Worm (Caenorhabditis elegans) whole organism, L4/young adult: ENCODE data around the gene M04B2.4.

ENCODE experiments used
- W03F9.2 ChIP-seq: fragments of 150-350 bp; optimal IDR thresholded peaks from 2 replicates; lab custom pipeline; 2014; ENCODE audit warnings: missing biosample characterization, missing genetic modification characterization
- dao-5 ChIP-seq: sonication (generic microtip); optimal IDR thresholded peaks from 2 replicates; lab custom pipeline; 2016; ENCODE audit warnings: missing genotype, missing genetic modification characterization, moderate library complexity, missing compliant biosample characterization
- him-1 ChIP-seq: sonication (generic microtip); optimal IDR thresholded peaks from 2 replicates; lab custom pipeline; 2016; ENCODE audit warnings: missing genotype, missing genetic modification reagents, missing genetic modification characterization, missing compliant biosample characterization

M04B2.4 gene

ce11 chrIV:11524241-11524692 lies 3.4 kb upstream of the M04B2.4 start, which contains the start of gene mep-1:
Gene mep-1, plus strand, starts transcription at chrIV:11524642.
- TF ChIP-seq W03F9.2 (tag; lab: Kevin White, UChicago) (peak; percentile 24), dao-5 (tag; lab: Kevin White, UChicago) (no peak), him-1 (peak; percentile 50)

ce11 chrIV:11523685-11524084 lies 2.9 kb upstream of the M04B2.4 start:
- TF ChIP-seq W03F9.2 (tag; lab: Kevin White, UChicago) (no peak), him-1 (no peak), dao-5 (tag; lab: Kevin White, UChicago) (no peak)

- TF ChIP-seq W03F9.2 (tag; lab: Kevin White, UChicago) (peak; percentile 22), dao-5 (tag; lab: Kevin White, UChicago) (no peak)
Observed at ce11 chrIV:11522225-11522952, 1.6 kb upstream of the M04B2.4 start.

ce11 chrIV:11510664-11511063 lies 10.2 kb downstream of the M04B2.4 start, which contains the start of gene M04B2.6:
Gene M04B2.6, minus strand, starts transcription at chrIV:11510764.
- TF ChIP-seq him-1 (no peak), dao-5 (tag; lab: Kevin White, UChicago) (no peak), W03F9.2 (tag; lab: Kevin White, UChicago) (no peak)

- TF ChIP-seq dao-5 (tag; lab: Kevin White, UChicago): no peak
- no peak for TF ChIP-seq W03F9.2 (tag; lab: Kevin White, UChicago)
- TF ChIP-seq him-1: no peak
Observed at ce11 chrIV:11504416-11504815, 16.4 kb downstream of the M04B2.4 start, which contains the start of gene twk-25. Gene twk-25, plus strand, starts transcription at chrIV:11504716.

ce11 chrIV:11503654-11504053 lies 17.2 kb downstream of the M04B2.4 start:
- TF ChIP-seq dao-5 (tag; lab: Kevin White, UChicago) (no peak), him-1 (no peak), W03F9.2 (tag; lab: Kevin White, UChicago) (no peak)

ce11 chrIV:11500421-11500820 lies 20.4 kb downstream of the M04B2.4 start, which contains the start of gene H21P03.10:
Gene H21P03.10, plus strand, starts transcription at chrIV:11500721.
- TF ChIP-seq W03F9.2 (tag; lab: Kevin White, UChicago) (no peak), dao-5 (tag; lab: Kevin White, UChicago) (no peak), him-1 (no peak)

ce11 chrIV:11498169-11498568 lies 22.7 kb downstream of the M04B2.4 start, which contains the start of gene sms-1:
Gene sms-1, minus strand, starts transcription at chrIV:11498174.
- no peak for TF ChIP-seq him-1
- no peak for TF ChIP-seq dao-5 (tag; lab: Kevin White, UChicago)
- TF ChIP-seq W03F9.2 (tag; lab: Kevin White, UChicago): no peak

- TF ChIP-seq W03F9.2 (tag; lab: Kevin White, UChicago): no peak
- no peak for TF ChIP-seq dao-5 (tag; lab: Kevin White, UChicago)
- peak; percentile 70 for TF ChIP-seq him-1
Observed at ce11 chrIV:11494924-11495323, 25.9 kb downstream of the M04B2.4 start.

ce11 chrIV:11493899-11494298 lies 26.9 kb downstream of the M04B2.4 start:
- no peak for TF ChIP-seq W03F9.2 (tag; lab: Kevin White, UChicago)

- no peak for TF ChIP-seq W03F9.2 (tag; lab: Kevin White, UChicago)
- no peak for TF ChIP-seq him-1
- TF ChIP-seq dao-5 (tag; lab: Kevin White, UChicago): no peak
Observed at ce11 chrIV:11492345-11492744, 28.5 kb downstream of the M04B2.4 start.

ce11 chrIV:11491422-11491821 lies 29.4 kb downstream of the M04B2.4 start:
- TF ChIP-seq dao-5 (tag; lab: Kevin White, UChicago) (no peak), W03F9.2 (tag; lab: Kevin White, UChicago) (no peak), him-1 (no peak)

ce11 chrIV:11489610-11490339 lies 31.1 kb downstream of the M04B2.4 start:
- TF ChIP-seq dao-5 (tag; lab: Kevin White, UChicago) (no peak), W03F9.2 (tag; lab: Kevin White, UChicago) (peak; percentile 7)

ce11 chrIV:11489077-11489476 lies 31.8 kb downstream of the M04B2.4 start:
- TF ChIP-seq him-1 (no peak), W03F9.2 (tag; lab: Kevin White, UChicago) (no peak), dao-5 (tag; lab: Kevin White, UChicago) (no peak)
